In the genomic region with DNA sequence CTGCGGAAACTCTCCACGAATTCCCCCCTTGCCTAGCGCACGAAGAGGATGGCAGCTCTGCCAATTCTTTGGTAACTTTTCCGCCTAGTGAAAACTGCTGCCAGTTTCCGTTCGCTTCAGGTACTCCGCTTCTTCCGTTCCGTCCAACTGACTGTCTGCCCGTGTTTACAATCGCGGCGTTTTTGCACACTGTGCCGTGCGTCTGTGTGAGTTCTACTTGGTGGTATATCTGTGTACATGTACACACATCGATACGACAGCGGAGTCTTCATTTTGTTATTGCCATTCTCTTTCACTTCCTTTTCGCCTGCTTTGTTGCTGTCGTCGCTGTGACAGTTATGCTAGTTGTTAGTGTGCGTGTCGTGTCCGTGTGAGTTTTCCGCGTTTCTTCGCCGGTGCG, we compare ENCODE assay signal across 6 fruit fly cellular contexts.
TF ChIP-seq lines count a peak whose summit lies in the region.

No protein-coding gene starts in this region.

- TF ChIP-seq CTCF in whole organism, embryonic (GFP tag; optimal IDR thresholded peaks at IDR 0.05; lab: Kevin White, UChicago) = no peak

TF ChIP-seq in Kc167, 6 proteins besides CTCF, POLR2A, EP300 and RAD21:
- TF ChIP-seq ttk (optimal IDR thresholded peaks at IDR 0.05; lab: Kevin White, UChicago) = no peak
- no peak for TF ChIP-seq h (optimal IDR thresholded peaks at IDR 0.05; lab: Kevin White, UChicago)
- TF ChIP-seq psq (optimal IDR thresholded peaks at IDR 0.05; lab: Kevin White, UChicago) = peak; percentile 61

TF ChIP-seq in whole organism, adult, 20 proteins besides CTCF, POLR2A, EP300 and RAD21 (continues in another document):
- peak; percentile 62 for TF ChIP-seq ovo (GFP tag; optimal IDR thresholded peaks at IDR 0.05; lab: Kevin White, UChicago)
- TF ChIP-seq Hr96 (GFP tag; optimal IDR thresholded peaks at IDR 0.05; lab: Kevin White, UChicago) = peak; percentile 83
- no peak for TF ChIP-seq cnc (optimal IDR thresholded peaks at IDR 0.05; lab: Kevin White, UChicago)
- peak; percentile 83 for TF ChIP-seq CG7101 (tag; optimal IDR thresholded peaks at IDR 0.05; lab: Kevin White, UChicago)
- TF ChIP-seq bab1 (GFP tag; optimal IDR thresholded peaks at IDR 0.05; lab: Kevin White, UChicago) = peak; percentile 33
- no peak for TF ChIP-seq kay (GFP tag; lab: Kevin White, UChicago; ENCODE audit: borderline replicate concordance)
- peak; percentile 37 for TF ChIP-seq Clk (GFP tag; optimal IDR thresholded peaks at IDR 0.05; lab: Kevin White, UChicago)
- TF ChIP-seq Mnt (GFP tag; optimal IDR thresholded peaks at IDR 0.05; lab: Kevin White, UChicago) = peak; percentile 86
- TF ChIP-seq CG14711 (tag; optimal IDR thresholded peaks at IDR 0.05; lab: Kevin White, UChicago) = peak; percentile 51
- TF ChIP-seq CG12768 (GFP tag; optimal IDR thresholded peaks at IDR 0.05; lab: Kevin White, UChicago) = peak; percentile 76
- TF ChIP-seq CG11617 (GFP tag; optimal IDR thresholded peaks at IDR 0.05; lab: Kevin White, UChicago) = peak; percentile 83
- TF ChIP-seq tj (GFP tag; optimal IDR thresholded peaks at IDR 0.05; lab: Kevin White, UChicago) = peak; percentile 67
- no peak for TF ChIP-seq CG5204 (GFP tag; optimal IDR thresholded peaks at IDR 0.05; lab: Kevin White, UChicago)
- TF ChIP-seq CG33017 (tag; optimal IDR thresholded peaks at IDR 0.05; lab: Kevin White, UChicago) = peak; percentile 27
- TF ChIP-seq pad (GFP tag; optimal IDR thresholded peaks at IDR 0.05; lab: Kevin White, UChicago) = peak; percentile 81
- TF ChIP-seq toe (GFP tag; optimal IDR thresholded peaks at IDR 0.05; lab: Kevin White, UChicago) = peak; percentile 25

TF ChIP-seq in whole organism, embryonic, 481 proteins besides CTCF, POLR2A, EP300 and RAD21 (continues in another document):
- no peak for TF ChIP-seq cas (GFP tag; IDR thresholded peaks at IDR 0.05; lab: Robert Waterston, UW)
- TF ChIP-seq fd64A (GFP tag; optimal IDR thresholded peaks at IDR 0.05; lab: Kevin White, UChicago) = no peak
- peak; percentile 25 for TF ChIP-seq YL-1 (GFP tag; optimal IDR thresholded peaks at IDR 0.05; lab: Kevin White, UChicago)
- TF ChIP-seq crol (GFP tag; IDR thresholded peaks at IDR 0.05; lab: Robert Waterston, UW) = peak; percentile 40; the same call in 1 of the 2 replicates
- no peak for TF ChIP-seq sim (GFP tag; IDR thresholded peaks at IDR 0.05; lab: Robert Waterston, UW)
- TF ChIP-seq CG31365 (tag; optimal IDR thresholded peaks at IDR 0.05; lab: Kevin White, UChicago) = no peak
- no peak for TF ChIP-seq CG31224 (GFP tag; IDR thresholded peaks at IDR 0.05; lab: Robert Waterston, UW)
- no peak for TF ChIP-seq CG11093 (GFP tag; IDR thresholded peaks at IDR 0.05; lab: Robert Waterston, UW)
- no peak for TF ChIP-seq gce (GFP tag; IDR thresholded peaks at IDR 0.05; lab: Robert Waterston, UW)
- TF ChIP-seq schlank (tag; optimal IDR thresholded peaks at IDR 0.05; lab: Kevin White, UChicago) = peak; percentile 3
- TF ChIP-seq Ptx1 (GFP tag; IDR thresholded peaks at IDR 0.05; lab: Robert Waterston, UW) = no peak
- no peak for TF ChIP-seq Dref (GFP tag; IDR thresholded peaks at IDR 0.05; lab: Robert Waterston, UW)
- TF ChIP-seq lmd (GFP tag; IDR thresholded peaks at IDR 0.05; lab: Robert Waterston, UW) = no peak
- peak; percentile 17 for TF ChIP-seq CG4282 (GFP tag; optimal IDR thresholded peaks at IDR 0.05; lab: Kevin White, UChicago)
- TF ChIP-seq CG2116 (GFP tag; optimal IDR thresholded peaks at IDR 0.05; lab: Kevin White, UChicago) = no peak
- TF ChIP-seq phol (tag; optimal IDR thresholded peaks at IDR 0.05; lab: Kevin White, UChicago) = peak; percentile 41
- TF ChIP-seq eyg (GFP tag; optimal IDR thresholded peaks at IDR 0.05; lab: Kevin White, UChicago) = no peak
- peak; percentile 69 for TF ChIP-seq pfk (GFP tag; optimal IDR thresholded peaks at IDR 0.05; lab: Kevin White, UChicago)

TF ChIP-seq in whole organism, prepupa, 60 proteins besides CTCF, POLR2A, EP300 and RAD21 (continues in another document):
- peak; percentile 75 for TF ChIP-seq CG6808 (GFP tag; optimal IDR thresholded peaks at IDR 0.05; lab: Kevin White, UChicago)
- TF ChIP-seq CG16779 (tag; optimal IDR thresholded peaks at IDR 0.05; lab: Kevin White, UChicago) = peak; percentile 37
- TF ChIP-seq spab (GFP tag; optimal IDR thresholded peaks at IDR 0.05; lab: Kevin White, UChicago) = peak; percentile 48
- peak; percentile 73 for TF ChIP-seq CG6163 (GFP tag; IDR thresholded peaks at IDR 0.05; lab: Robert Waterston, UW)
- TF ChIP-seq Sox15 (GFP tag; optimal IDR thresholded peaks at IDR 0.05; lab: Kevin White, UChicago) = no peak
- TF ChIP-seq CG6276 (GFP tag; optimal IDR thresholded peaks at IDR 0.05; lab: Kevin White, UChicago) = no peak
- peak; percentile 73 for TF ChIP-seq CG7368 (GFP tag; optimal IDR thresholded peaks at IDR 0.05; lab: Kevin White, UChicago)
- TF ChIP-seq CG31627 (GFP tag; optimal IDR thresholded peaks at IDR 0.05; lab: Kevin White, UChicago) = peak; percentile 19
- peak; percentile 80 for TF ChIP-seq Eip78C (GFP tag; lab: Kevin White, UChicago)
- no peak for TF ChIP-seq CG10631 (GFP tag; optimal IDR thresholded peaks at IDR 0.05; lab: Kevin White, UChicago)
- peak; percentile 32 for TF ChIP-seq CG8632 (GFP tag; optimal IDR thresholded peaks at IDR 0.05; lab: Kevin White, UChicago)
- peak; percentile 55 for TF ChIP-seq CG3032 (tag; optimal IDR thresholded peaks at IDR 0.05; lab: Kevin White, UChicago)
- peak; percentile 43 for TF ChIP-seq Blimp-1 (GFP tag; optimal IDR thresholded peaks at IDR 0.05; lab: Kevin White, UChicago)
- TF ChIP-seq Eip93F (GFP tag; optimal IDR thresholded peaks at IDR 0.05; lab: Kevin White, UChicago) = no peak
- no peak; the same call in 2 of the 3 replicates for TF ChIP-seq eg (GFP tag; IDR thresholded peaks at IDR 0.05; lab: Robert Waterston, UW)
- TF ChIP-seq fd85E (GFP tag; optimal IDR thresholded peaks at IDR 0.05; lab: Kevin White, UChicago) = peak; percentile 34
- TF ChIP-seq CG11902 (GFP tag; optimal IDR thresholded peaks at IDR 0.05; lab: Kevin White, UChicago) = no peak
- peak; percentile 48 for TF ChIP-seq fd59A (GFP tag; optimal IDR thresholded peaks at IDR 0.05; lab: Kevin White, UChicago)

TF ChIP-seq in whole organism, pupa, 21 proteins besides CTCF, POLR2A, EP300 and RAD21:
- TF ChIP-seq CG34367 (tag; optimal IDR thresholded peaks at IDR 0.05; lab: Kevin White, UChicago) = peak; percentile 38
- TF ChIP-seq CG8301 (tag; optimal IDR thresholded peaks at IDR 0.05; lab: Kevin White, UChicago) = no peak
- TF ChIP-seq Pif1B (GFP tag; optimal IDR thresholded peaks at IDR 0.05; lab: Kevin White, UChicago) = peak; percentile 60
- peak; percentile 35 for TF ChIP-seq Ets98B (GFP tag; IDR thresholded peaks at IDR 0.05; lab: Robert Waterston, UW)
- TF ChIP-seq CG32121 (GFP tag; IDR thresholded peaks at IDR 0.05; lab: Robert Waterston, UW) = peak; percentile 19; the same call in 1 of the 2 replicates
- peak; percentile 66; the same call in 2 of the 3 replicates for TF ChIP-seq CG4496 (GFP tag; IDR thresholded peaks at IDR 0.05; lab: Robert Waterston, UW)
- TF ChIP-seq CG8159 (tag; optimal IDR thresholded peaks at IDR 0.05; lab: Kevin White, UChicago) = peak; percentile 61
- no peak for TF ChIP-seq CG13204 (GFP tag; optimal IDR thresholded peaks at IDR 0.05; lab: Kevin White, UChicago)
- TF ChIP-seq Snoo (tag; optimal IDR thresholded peaks at IDR 0.05; lab: Kevin White, UChicago) = peak; percentile 77
- TF ChIP-seq CG9948 (tag; optimal IDR thresholded peaks at IDR 0.05; lab: Kevin White, UChicago) = no peak
- TF ChIP-seq CG12605 (GFP tag; IDR thresholded peaks at IDR 0.05; lab: Robert Waterston, UW) = no peak
- no peak for TF ChIP-seq CG10348 (GFP tag; IDR thresholded peaks at IDR 0.05; lab: Robert Waterston, UW)
- TF ChIP-seq gl (tag; optimal IDR thresholded peaks at IDR 0.05; lab: Kevin White, UChicago) = peak; percentile 28
- peak; percentile 55 for TF ChIP-seq CG15710 (tag; optimal IDR thresholded peaks at IDR 0.05; lab: Kevin White, UChicago)
- no peak for TF ChIP-seq EcR (GFP tag; optimal IDR thresholded peaks at IDR 0.05; lab: Kevin White, UChicago)
TF ChIP-seq in whole organism, pupa: peak in this region for 9.

TF ChIP-seq in whole organism, wandering third instar larva, 38 proteins besides CTCF, POLR2A, EP300 and RAD21 (continues in another document):
- TF ChIP-seq h (GFP tag; optimal IDR thresholded peaks at IDR 0.05; lab: Kevin White, UChicago) (peak; percentile 77), HLH106 (tag; optimal IDR thresholded peaks at IDR 0.05; lab: Kevin White, UChicago) (peak; percentile 67), Myc (optimal IDR thresholded peaks at IDR 0.05; lab: Kevin White, UChicago) (no peak), tai (GFP tag; optimal IDR thresholded peaks at IDR 0.05; lab: Kevin White, UChicago) (no peak), Dfd (GFP tag; optimal IDR thresholded peaks at IDR 0.05; lab: Kevin White, UChicago) (no peak), brk (GFP tag; optimal IDR thresholded peaks at IDR 0.05; lab: Kevin White, UChicago) (no peak), Abd-B (GFP tag; optimal IDR thresholded peaks at IDR 0.05; lab: Kevin White, UChicago) (peak; percentile 24), Hr83 (GFP tag; optimal IDR thresholded peaks at IDR 0.05; lab: Kevin White, UChicago; ENCODE audit: poor library complexity, severe bottlenecking) (peak; percentile 85), jim (GFP tag; optimal IDR thresholded peaks at IDR 0.05; lab: Kevin White, UChicago) (no peak), Hr78 (GFP tag; optimal IDR thresholded peaks at IDR 0.05; lab: Kevin White, UChicago) (no peak), dmrt93B (GFP tag; optimal IDR thresholded peaks at IDR 0.05; lab: Kevin White, UChicago) (peak; percentile 67), CG32264 (GFP tag; optimal IDR thresholded peaks at IDR 0.05; lab: Kevin White, UChicago) (no peak), Sp1 (GFP tag; optimal IDR thresholded peaks at IDR 0.05; lab: Kevin White, UChicago) (peak; percentile 80), rgr (GFP tag; optimal IDR thresholded peaks at IDR 0.05; lab: Kevin White, UChicago) (peak; percentile 73), fru (GFP tag; optimal IDR thresholded peaks at IDR 0.05; lab: Kevin White, UChicago) (peak; percentile 72), dsf (GFP tag; optimal IDR thresholded peaks at IDR 0.05; lab: Kevin White, UChicago; ENCODE audit: borderline replicate concordance) (no peak), Hnf4 (GFP tag; optimal IDR thresholded peaks at IDR 0.05; lab: Kevin White, UChicago) (no peak), Jra (GFP tag; optimal IDR thresholded peaks at IDR 0.05; lab: Kevin White, UChicago) (no peak), lola (GFP tag; optimal IDR thresholded peaks at IDR 0.05; lab: Kevin White, UChicago) (no peak), usp (GFP tag; optimal IDR thresholded peaks at IDR 0.05; lab: Kevin White, UChicago) (no peak), Mio (GFP tag; optimal IDR thresholded peaks at IDR 0.05; lab: Kevin White, UChicago) (no peak), Dif (GFP tag; optimal IDR thresholded peaks at IDR 0.05; lab: Kevin White, UChicago; ENCODE audit: partially characterized antibody) (no peak), pan (optimal IDR thresholded peaks at IDR 0.05; lab: Kevin White, UChicago) (no peak), ey (GFP tag; optimal IDR thresholded peaks at IDR 0.05; lab: Kevin White, UChicago) (peak; percentile 51), OdsH (GFP tag; optimal IDR thresholded peaks at IDR 0.05; lab: Kevin White, UChicago) (peak; percentile 71), N (GFP tag; optimal IDR thresholded peaks at IDR 0.05; lab: Kevin White, UChicago) (peak; percentile 68)
